Fruit fly (Drosophila melanogaster) whole organism, wandering third instar larva: Measurements from ENCODE around the gene sra.

ENCODE experiments used
- Dif ChIP-seq: fragments of 200-275, 200-300 bp; sonication (Bioruptor generic); optimal IDR thresholded peaks from 2 replicates; lab custom pipeline; 2018; ENCODE audit warnings: missing biosample characterization, missing genetic modification characterization; ENCODE audit not compliant: partially characterized antibody
- GATAd ChIP-seq: sonication (Bioruptor generic); optimal IDR thresholded peaks from 2 replicates; lab custom pipeline; 2016; ENCODE audit warnings: missing biosample characterization, missing genetic modification characterization
- dl ChIP-seq, 2 experiments: fragments of 175-275, 200-275 bp in 1 of 2; fragments of 200-275 bp in 1 of 2; sonication (Bioruptor generic); optimal IDR thresholded peaks; lab custom pipeline; 2018; ENCODE audit warnings: mild to moderate bottlenecking in 2 of 2, missing biosample characterization in 2 of 2, missing genetic modification characterization in 2 of 2, moderate library complexity in 2 of 2; ENCODE audit not compliant: partially characterized antibody in 2 of 2, insufficient read depth in 1 of 2
- h ChIP-seq: fragments of 200-800 bp; sonication (Bioruptor generic); optimal IDR thresholded peaks from 3 replicates; lab custom pipeline; 2016; ENCODE audit warnings: missing biosample characterization, mild to moderate bottlenecking, missing genetic modification characterization
- psq ChIP-seq: fragments of 200-800 bp; sonication (Bioruptor generic); optimal IDR thresholded peaks from 3 replicates; lab custom pipeline; 2017; ENCODE audit warnings: missing biosample characterization, mild to moderate bottlenecking, missing genetic modification characterization, moderate library complexity
- usp ChIP-seq: fragments of >200 bp; optimal IDR thresholded peaks from 2 replicates; lab custom pipeline; 2017; ENCODE audit warnings: missing biosample characterization, missing genetic modification characterization

dm6 chr3R:16171747-16172146, 15.1 kb upstream of the sra start, which contains the start of gene CG8925:
- no peak for TF ChIP-seq psq
- TF ChIP-seq h (GFP tag; lab: Kevin White, UChicago) = no peak
- no peak for TF ChIP-seq usp (GFP tag; lab: Kevin White, UChicago)
- TF ChIP-seq GATAd (GFP tag; lab: Kevin White, UChicago) = no peak
- no peak for TF ChIP-seq dl (GFP tag; optimal IDR thresholded peaks at IDR 0.05; lab: Kevin White, UChicago; ENCODE audit: insufficient read depth in 1 of 2, partially characterized antibody in 2 of 2)
- no peak for TF ChIP-seq Dif (GFP tag; lab: Kevin White, UChicago)
